Fruit fly (Drosophila melanogaster) whole organism, embryonic: Measurements from ENCODE around the gene Ndae1.

ENCODE experiments used
- ATbp ChIP-seq: fragments of 200-800 bp; sonication (Bioruptor generic); optimal IDR thresholded peaks from 2 replicates; lab custom pipeline; 2017; ENCODE audit warnings: missing biosample characterization, mild to moderate bottlenecking, missing genetic modification characterization, missing genetic modification reagents
- Bdp1 ChIP-seq: fragments of 200-800 bp; sonication (Bioruptor generic); optimal IDR thresholded peaks from 3 replicates; lab custom pipeline; 2016; ENCODE audit warnings: missing biosample characterization, missing genetic modification characterization
- Bgb ChIP-seq: fragments of 200-800 bp; sonication (Bioruptor generic); IDR thresholded peaks from 2 replicates; pipeline ENCODE4 v1.3.6; 2022; ENCODE audit warnings: missing biosample characterization, missing genetic modification characterization; ENCODE audit not compliant: partially characterized antibody
- Blimp-1 ChIP-seq: fragments of 200-800 bp; sonication (Bioruptor generic); optimal IDR thresholded peaks from 3 replicates; lab custom pipeline; 2018; ENCODE audit warnings: missing biosample characterization, missing genetic modification characterization, mild to moderate bottlenecking, moderate library complexity, missing genetic modification reagents
- Bteb2 ChIP-seq: fragments of 200-800 bp; sonication (Bioruptor generic); optimal IDR thresholded peaks from 2 replicates; lab custom pipeline; 2016; ENCODE audit warnings: missing biosample characterization, missing genetic modification characterization
- CG10979 ChIP-seq: fragments of 200-800 bp; sonication (Bioruptor generic); optimal IDR thresholded peaks from 2 replicates; lab custom pipeline; 2018; ENCODE audit warnings: missing biosample characterization, mild to moderate bottlenecking, missing genetic modification characterization, moderate library complexity
- CG12744 ChIP-seq: fragments of 200-800 bp; sonication (Bioruptor generic); optimal IDR thresholded peaks from 2 replicates; lab custom pipeline; 2016; ENCODE audit warnings: missing biosample characterization, missing genetic modification characterization
- CG14860 ChIP-seq: fragments of 200-800 bp; sonication (Bioruptor generic); IDR thresholded peaks from 3 replicates; pipeline ENCODE4 v1.3.6; 2022; ENCODE audit warnings: missing biosample characterization, missing genetic modification characterization; ENCODE audit not compliant: partially characterized antibody
- CG1603 ChIP-seq: fragments of 200-800 bp; sonication (Bioruptor generic); optimal IDR thresholded peaks from 2 replicates; lab custom pipeline; 2019; ENCODE audit warnings: missing biosample characterization, mild to moderate bottlenecking, missing genetic modification characterization, moderate library complexity
- CG16813 ChIP-seq: fragments of 200-800 bp; sonication (Bioruptor generic); IDR thresholded peaks from 3 replicates; pipeline ENCODE4 v1.3.6; 2022; ENCODE audit warnings: missing biosample characterization, missing genetic modification characterization; ENCODE audit not compliant: partially characterized antibody
- CG18619 ChIP-seq: fragments of 200-800 bp; sonication (Bioruptor generic); optimal IDR thresholded peaks from 3 replicates; lab custom pipeline; 2017; ENCODE audit warnings: missing biosample characterization, mild to moderate bottlenecking, missing genetic modification characterization
- CG2199 ChIP-seq: fragments of 200-800 bp; sonication (Bioruptor generic); IDR thresholded peaks from 3 replicates; pipeline ENCODE4 v1.3.6; 2022; ENCODE audit warnings: missing biosample characterization, missing genetic modification characterization
- CG3726 ChIP-seq: fragments of 200-800 bp; sonication (Bioruptor generic); IDR thresholded peaks from 3 replicates; pipeline ENCODE4, ENCODE4 v1.3.6; 2022; ENCODE audit warnings: missing biosample characterization, missing genetic modification characterization
- CG5245 ChIP-seq: fragments of 200-800 bp; sonication (Bioruptor generic); optimal IDR thresholded peaks from 3 replicates; lab custom pipeline; 2016; ENCODE audit warnings: missing biosample characterization, missing genetic modification characterization
- CG6791 ChIP-seq: fragments of 200-800 bp; sonication (Bioruptor generic); IDR thresholded peaks from 3 replicates; pipeline ENCODE4 v1.3.6; 2022; ENCODE audit warnings: missing biosample characterization, missing genetic modification characterization; ENCODE audit not compliant: partially characterized antibody
- CG7963 ChIP-seq: fragments of 200-800 bp; sonication (Bioruptor generic); IDR thresholded peaks from 3 replicates; pipeline ENCODE4 v1.3.6; 2022; ENCODE audit warnings: missing biosample characterization, missing genetic modification characterization; ENCODE audit not compliant: partially characterized antibody
- CG8089 ChIP-seq: fragments of 200-800 bp; sonication (Bioruptor generic); optimal IDR thresholded peaks from 3 replicates; lab custom pipeline; 2016; ENCODE audit warnings: missing biosample characterization, missing genetic modification characterization
- CG8924 ChIP-seq: fragments of 200-800 bp; optimal IDR thresholded peaks from 3 replicates; lab custom pipeline; 2019; ENCODE audit warnings: missing biosample characterization, mild to moderate bottlenecking, missing genetic modification characterization, moderate library complexity
- CTCF ChIP-seq: fragments of 200-800 bp; sonication (Bioruptor generic); optimal IDR thresholded peaks from 2 replicates; lab custom pipeline; 2017; ENCODE audit warnings: missing biosample characterization, mild to moderate bottlenecking, missing genetic modification characterization, moderate library complexity
- D ChIP-seq, 2 experiments: fragments of 200-800 bp in 1 of 2; fragments of >200 bp in 1 of 2; sonication (Bioruptor generic) in 1 of 2; optimal IDR thresholded peaks; 2 replicates in 1 of 2; 3 replicates in 1 of 2; lab custom pipeline; 2017; ENCODE audit warnings: mild to moderate bottlenecking in 1 of 2, missing biosample characterization in 1 of 2, missing genetic modification characterization in 1 of 2, missing genetic modification reagents in 1 of 2
- Dip3 ChIP-seq: fragments of 200-800 bp; sonication (Bioruptor generic); optimal IDR thresholded peaks from 3 replicates; lab custom pipeline; 2016; ENCODE audit warnings: missing biosample characterization, missing genetic modification characterization
- E2f1 ChIP-seq: fragments of 200-800 bp; sonication (Bioruptor generic); IDR thresholded peaks from 2 replicates; pipeline ENCODE4 v1.3.6; 2022; ENCODE audit warnings: missing biosample characterization, missing genetic modification characterization
- Eip74EF ChIP-seq, 2 experiments: fragments of 200-800 bp in 1 of 2; fragments of >200 bp in 1 of 2; sonication (Bioruptor generic) in 1 of 2; optimal IDR thresholded peaks; 2 replicates each; lab custom pipeline; 2017 to 2019; ENCODE audit warnings: missing biosample characterization in 2 of 2, missing genetic modification characterization in 2 of 2, mild to moderate bottlenecking in 1 of 2, moderate library complexity in 1 of 2
- HLH4C ChIP-seq: fragments of 200-800 bp; sonication (Bioruptor generic); IDR thresholded peaks from 3 replicates; pipeline ENCODE4 v1.3.6; 2022; ENCODE audit warnings: missing biosample characterization, missing genetic modification characterization; ENCODE audit not compliant: partially characterized antibody
- Nf-YB ChIP-seq: fragments of 200-800 bp; sonication (Bioruptor generic); optimal IDR thresholded peaks from 3 replicates; lab custom pipeline; 2019; ENCODE audit warnings: missing biosample characterization, mild to moderate bottlenecking, missing genetic modification characterization, moderate library complexity
- Opbp ChIP-seq: fragments of 200-800 bp; sonication (Bioruptor generic); IDR thresholded peaks from 3 replicates; pipeline ENCODE4 v1.3.6; 2022; ENCODE audit warnings: missing biosample characterization, missing genetic modification characterization; ENCODE audit not compliant: partially characterized antibody
- Scr ChIP-seq: fragments of 200-800 bp; sonication (Bioruptor generic); IDR thresholded peaks from 2 replicates; pipeline ENCODE4 v1.3.6; 2022; ENCODE audit warnings: missing biosample characterization, missing genetic modification characterization; ENCODE audit not compliant: partially characterized antibody
- Sin3A ChIP-seq: fragments of >200 bp; optimal IDR thresholded peaks from 2 replicates; lab custom pipeline; 2018
- Usf ChIP-seq: fragments of 200-800 bp; sonication (Bioruptor generic); optimal IDR thresholded peaks from 2 replicates; lab custom pipeline; 2017; ENCODE audit warnings: missing genotype, missing biosample characterization, missing genetic modification characterization
- amos ChIP-seq: fragments of 200-800 bp; sonication (Bioruptor generic); IDR thresholded peaks from 2 replicates; pipeline ENCODE4 v1.3.6; 2022; ENCODE audit warnings: missing biosample characterization, missing genetic modification characterization; ENCODE audit not compliant: partially characterized antibody
- br ChIP-seq: fragments of >200 bp; optimal IDR thresholded peaks from 2 replicates; lab custom pipeline; 2017
- caup ChIP-seq: fragments of 200-800 bp; sonication (Bioruptor generic); optimal IDR thresholded peaks from 3 replicates; lab custom pipeline; 2017; ENCODE audit warnings: missing biosample characterization, mild to moderate bottlenecking, missing genetic modification characterization, moderate library complexity; ENCODE audit not compliant: severe bottlenecking
- chif ChIP-seq, 2 experiments: fragments of 200-800 bp; sonication (Bioruptor generic); optimal IDR thresholded peaks; 3 replicates each; lab custom pipeline; 2016; ENCODE audit warnings: missing biosample characterization in 2 of 2, missing genetic modification characterization in 2 of 2
- gce ChIP-seq: fragments of 200-800 bp; sonication (Bioruptor generic); IDR thresholded peaks from 3 replicates; pipeline ENCODE4 v1.3.6; 2022; ENCODE audit warnings: missing biosample characterization, missing genetic modification characterization
- hb ChIP-seq: fragments of 200-800 bp; sonication (Bioruptor generic); IDR thresholded peaks from 3 replicates; pipeline ENCODE4 v1.3.6; 2022; ENCODE audit warnings: missing biosample characterization, missing genetic modification characterization; ENCODE audit not compliant: partially characterized antibody
- jumu ChIP-seq: fragments of 200-800 bp; sonication (Bioruptor generic); optimal IDR thresholded peaks from 3 replicates; lab custom pipeline; 2016; ENCODE audit warnings: missing biosample characterization, missing genetic modification characterization
- knrl ChIP-seq: fragments of 200-800 bp; sonication (Bioruptor generic); IDR thresholded peaks from 3 replicates; pipeline ENCODE4 v1.3.6; 2022; ENCODE audit warnings: missing biosample characterization, missing genetic modification characterization; ENCODE audit not compliant: partially characterized antibody
- mld ChIP-seq: fragments of 200-800 bp; sonication (Bioruptor generic); IDR thresholded peaks from 3 replicates; pipeline ENCODE4 v1.3.6; 2022; ENCODE audit warnings: missing biosample characterization, missing genetic modification characterization; ENCODE audit not compliant: partially characterized antibody
- nerfin-2 ChIP-seq: fragments of 200-800 bp; sonication (Bioruptor generic); IDR thresholded peaks from 2 replicates; pipeline ENCODE4 v1.3.6; 2022; ENCODE audit warnings: missing biosample characterization, missing genetic modification characterization; ENCODE audit not compliant: partially characterized antibody
- sna ChIP-seq: fragments of 200-800 bp; sonication (Bioruptor generic); IDR thresholded peaks from 2 replicates; pipeline ENCODE4 v1.3.6; 2022; ENCODE audit warnings: missing biosample characterization, missing genetic modification characterization; ENCODE audit not compliant: partially characterized antibody
- stwl ChIP-seq: fragments of 200-800 bp; sonication (Bioruptor generic); optimal IDR thresholded peaks from 3 replicates; lab custom pipeline; 2018; ENCODE audit warnings: missing biosample characterization, mild to moderate bottlenecking, missing genetic modification characterization, moderate library complexity
- tin ChIP-seq: fragments of 200-800 bp; sonication (Bioruptor generic); optimal IDR thresholded peaks from 3 replicates; lab custom pipeline; 2016; ENCODE audit warnings: missing biosample characterization, missing genetic modification characterization
- tll ChIP-seq, 2 experiments: fragments of 200-800 bp in 1 of 2; fragments of >200 bp in 1 of 2; sonication (Bioruptor generic) in 1 of 2; optimal IDR thresholded peaks; 2 replicates each; lab custom pipeline; 2017 to 2019; ENCODE audit warnings: missing biosample characterization in 2 of 2, missing genetic modification characterization in 2 of 2, mild to moderate bottlenecking in 1 of 2, moderate library complexity in 1 of 2
- zfh2 ChIP-seq: fragments of 200-800 bp; sonication (Bioruptor generic); optimal IDR thresholded peaks from 2 replicates; lab custom pipeline; 2016; ENCODE audit warnings: missing biosample characterization, missing genetic modification characterization

The Ndae1 gene

dm6 chr2L:7258105-7258504 is 9.0 kb upstream of the Ndae1 start (continued):
- TF ChIP-seq CG5245 (GFP tag; lab: Kevin White, UChicago) = peak; percentile 78
- TF ChIP-seq Bteb2 (GFP tag; lab: Kevin White, UChicago) = peak; percentile 18
- TF ChIP-seq gce (GFP tag; lab: Robert Waterston, UW) = no peak

dm6 chr2L:7257212-7257611 is 8.1 kb upstream of the Ndae1 start, which contains the start of gene CG31909:
TSS of gene CG31909 (plus strand) at chr2L:7257512.
- TF ChIP-seq CG1603 (tag; lab: Kevin White, UChicago) (no peak), caup (GFP tag; lab: Kevin White, UChicago) (no peak)

dm6 chr2L:7256144-7256543 is 7.0 kb upstream of the Ndae1 start:
- TF ChIP-seq CG14860 (GFP tag; lab: Robert Waterston, UW) = peak; percentile 42; the same call in 1 of the 3 replicates
- TF ChIP-seq Usf (GFP tag; lab: Kevin White, UChicago) = no peak
- no peak for TF ChIP-seq ATbp (GFP tag; lab: Kevin White, UChicago)
- 0 out of 3 replicates have a peak, but pooled peaks have one; percentile 37 for TF ChIP-seq mld
- no peak for TF ChIP-seq Bdp1 (GFP tag; lab: Kevin White, UChicago)
- 0 out of 3 replicates have a peak, but pooled peaks have one; percentile 49 for TF ChIP-seq hb (GFP tag; lab: Robert Waterston, UW)
- TF ChIP-seq CG3726 (GFP tag; lab: Robert Waterston, UW) = no peak
- TF ChIP-seq CG7963 (GFP tag; lab: Robert Waterston, UW) = peak; percentile 53; the same call in 1 of the 3 replicates
- TF ChIP-seq HLH4C (GFP tag; lab: Robert Waterston, UW) = peak; percentile 66
- no peak for TF ChIP-seq CG8089 (GFP tag; lab: Kevin White, UChicago)
- TF ChIP-seq amos (GFP tag; lab: Robert Waterston, UW) = peak; percentile 39; the same call in 1 of the 2 replicates
- peak; percentile 37; the same call in 1 of the 2 replicates for TF ChIP-seq Bgb (GFP tag; lab: Robert Waterston, UW)
- no peak for TF ChIP-seq Eip74EF (GFP tag; optimal IDR thresholded peaks at IDR 0.05; lab: Kevin White, UChicago)
- TF ChIP-seq Scr (GFP tag; lab: Robert Waterston, UW) = peak; percentile 44; the same call in 1 of the 2 replicates
- TF ChIP-seq Opbp (GFP tag; lab: Robert Waterston, UW) = 0 out of 3 replicates have a peak, but pooled peaks have one; percentile 47
- no peak for TF ChIP-seq D (optimal IDR thresholded peaks at IDR 0.05; lab: Kevin White, UChicago)
- no peak for TF ChIP-seq D (GFP tag; optimal IDR thresholded peaks at IDR 0.05; lab: Kevin White, UChicago)
- TF ChIP-seq sna (GFP tag; lab: Robert Waterston, UW) = 0 out of 2 replicates have a peak, but pooled peaks have one; percentile 22
- TF ChIP-seq CG18619 (GFP tag; lab: Kevin White, UChicago) = no peak
- no peak for TF ChIP-seq Dip3 (GFP tag; lab: Kevin White, UChicago)
- TF ChIP-seq CG6791 = peak; percentile 71; the same call in 2 of the 3 replicates
- TF ChIP-seq CG12744 (GFP tag; lab: Kevin White, UChicago) = no peak
- peak; percentile 62 for TF ChIP-seq CTCF (GFP tag; lab: Kevin White, UChicago)
- TF ChIP-seq nerfin-2 (GFP tag; lab: Robert Waterston, UW) = peak; percentile 63; the same call in 1 of the 2 replicates
- TF ChIP-seq CG16813 (GFP tag; lab: Robert Waterston, UW) = peak; percentile 76
- TF ChIP-seq CG8924 (tag; lab: Kevin White, UChicago) = no peak
- TF ChIP-seq E2f1 (GFP tag; lab: Robert Waterston, UW) = no peak

DNA sequence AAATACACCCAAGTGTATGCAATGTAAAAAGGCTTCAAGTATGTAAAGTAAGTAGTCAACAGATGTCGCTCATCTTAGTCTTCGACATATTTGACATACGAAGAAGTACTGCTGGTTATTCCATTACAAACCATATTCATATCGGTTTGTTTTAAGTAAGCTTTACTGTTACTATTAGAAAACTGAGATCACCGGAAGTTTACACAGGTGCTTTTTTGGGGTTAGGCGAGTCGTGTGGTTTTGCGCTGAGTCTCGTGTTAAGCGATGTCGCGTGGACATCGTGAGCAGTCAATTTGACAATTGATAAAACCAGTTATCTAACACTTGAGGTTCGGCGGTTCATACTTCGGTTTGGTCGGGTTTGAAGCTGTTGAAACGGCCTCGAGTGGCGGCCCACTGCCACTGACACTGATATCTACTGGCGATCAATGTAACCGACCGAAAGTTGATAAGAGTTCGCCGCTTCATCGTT is 5.6 kb upstream of the Ndae1 start:
- TF ChIP-seq Blimp-1 (GFP tag; lab: Kevin White, UChicago) (no peak), tll (GFP tag; optimal IDR thresholded peaks at IDR 0.05; lab: Kevin White, UChicago) (no peak), tin (GFP tag; lab: Kevin White, UChicago) (no peak), knrl (GFP tag; lab: Robert Waterston, UW) (peak; percentile 37; the same call in 1 of the 3 replicates), stwl (peak; percentile 7), CG10979 (no peak), CG2199 (GFP tag; lab: Robert Waterston, UW) (0 out of 3 replicates have a peak, but pooled peaks have one; percentile 16), jumu (GFP tag; lab: Kevin White, UChicago) (no peak), chif (GFP tag; optimal IDR thresholded peaks at IDR 0.05; lab: Kevin White, UChicago) (no peak), Nf-YB (GFP tag; lab: Kevin White, UChicago) (no peak), br (lab: Kevin White, UChicago) (no peak), Sin3A (no peak), zfh2 (GFP tag; lab: Kevin White, UChicago) (no peak)
